Fruit fly (Drosophila melanogaster) whole organism, adult: ENCODE measurements around the gene CG3862.

ENCODE experiments used
- CG33017 ChIP-seq: fragments of 200-800 bp; sonication (Bioruptor generic); optimal IDR thresholded peaks from 2 replicates; lab custom pipeline; 2018; ENCODE audit warnings: missing biosample characterization, mild to moderate bottlenecking, missing genetic modification characterization, moderate library complexity
- cnc ChIP-seq, 2 experiments: fragments of >200 bp; optimal IDR thresholded peaks; 2 replicates each; lab custom pipeline; 2017

DNA sequence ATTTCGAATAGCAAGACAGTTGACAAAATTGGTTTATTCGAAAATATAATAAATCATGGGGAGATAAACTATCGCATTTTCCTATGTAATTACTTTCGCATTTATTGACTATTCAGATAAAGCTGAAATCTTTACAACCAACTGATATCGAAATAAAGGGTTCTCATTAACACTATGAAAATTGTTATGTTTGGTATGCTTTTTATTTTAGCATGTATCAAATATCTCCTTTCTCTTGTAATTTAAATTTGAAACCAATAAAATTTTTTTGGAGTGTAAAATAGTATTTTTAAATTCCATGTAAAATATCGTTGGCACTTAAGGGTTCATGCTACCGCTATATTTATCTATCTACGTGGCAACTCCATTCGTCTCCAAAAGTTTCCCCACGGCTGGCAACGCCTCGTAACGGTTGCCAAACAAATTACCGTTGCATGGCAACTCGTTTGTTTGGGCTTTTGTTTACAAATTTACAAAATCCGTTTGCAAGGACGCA, 29.4 kb upstream of the CG3862 start, which contains the start of gene CG13949:
- peak; percentile 51 for TF ChIP-seq CG33017 (tag; lab: Kevin White, UChicago)
- TF ChIP-seq cnc (optimal IDR thresholded peaks at IDR 0.05; lab: Kevin White, UChicago) = no peak
